Worm (Caenorhabditis elegans): ENCODE data around the gene fask-1.

- no peak for TF ChIP-seq dve-1 (tag; optimal IDR thresholded peaks at IDR 0.05)
- no peak for TF ChIP-seq fkh-10 (GFP tag; optimal IDR thresholded peaks at IDR 0.05)
- no peak for TF ChIP-seq ets-4 (tag; optimal IDR thresholded peaks at IDR 0.05)
- TF ChIP-seq lin-11 (tag; optimal IDR thresholded peaks at IDR 0.05), result no peak
- TF ChIP-seq pha-2 (tag; optimal IDR thresholded peaks at IDR 0.05), result no peak
- no peak for TF ChIP-seq elt-4 (tag; optimal IDR thresholded peaks at IDR 0.05)
- TF ChIP-seq nhr-11 (tag; optimal IDR thresholded peaks at IDR 0.05), result no peak
- no peak for TF ChIP-seq hlh-13 (GFP tag; optimal IDR thresholded peaks at IDR 0.05)
Observed at ce11 chrIV:13125999-13126398, 25.5 kb downstream of the fask-1 start.
